Fruit fly (Drosophila melanogaster): ENCODE data around the gene Ugt305A1.

Gene Ugt305A1

dm6 chr3L:4102496-4103257 is 43.1 kb downstream of the Ugt305A1 start, which contains the start of gene CG14995 (continued):
- TF ChIP-seq Sox102F (GFP tag; optimal IDR thresholded peaks at IDR 0.05) (peak; percentile 15), topi (GFP tag; optimal IDR thresholded peaks at IDR 0.05) (peak; percentile 1), svp (GFP tag) (peak; percentile 77), Hr4 (GFP tag; optimal IDR thresholded peaks at IDR 0.05) (no peak), ss (GFP tag; optimal IDR thresholded peaks at IDR 0.05) (peak; percentile 37 to 75), Hr39 (GFP tag; optimal IDR thresholded peaks at IDR 0.05) (no peak), CG9139 (GFP tag; optimal IDR thresholded peaks at IDR 0.05) (peak; percentile 32)

dm6 chr3L:4103258-4104247 is 44.0 kb downstream of the Ugt305A1 start, which contains the start of gene Fit1:
Gene Fit1 (plus strand): TSS chr3L:4103564.
- TF ChIP-seq CG10669 (GFP tag; optimal IDR thresholded peaks at IDR 0.05) (no peak), CG8632 (GFP tag; optimal IDR thresholded peaks at IDR 0.05) (no peak), Ets96B (tag; optimal IDR thresholded peaks at IDR 0.05) (no peak), CG15336 (GFP tag; IDR thresholded peaks at IDR 0.05) (no peak), CG3919 (GFP tag; optimal IDR thresholded peaks at IDR 0.05) (no peak), Met (GFP tag; optimal IDR thresholded peaks at IDR 0.05) (no peak), CG16779 (tag; optimal IDR thresholded peaks at IDR 0.05) (no peak), OdsH (GFP tag; optimal IDR thresholded peaks at IDR 0.05) (no peak), ss (GFP tag; optimal IDR thresholded peaks at IDR 0.05) (peak; percentile 20 to 28), esn (GFP tag; optimal IDR thresholded peaks at IDR 0.05) (no peak), Gug (GFP tag; IDR thresholded peaks at IDR 0.05) (no peak), fd59A (GFP tag; optimal IDR thresholded peaks at IDR 0.05) (no peak), Sox14 (GFP tag; optimal IDR thresholded peaks at IDR 0.05) (peak; percentile 41), Blimp-1 (GFP tag; optimal IDR thresholded peaks at IDR 0.05) (no peak), Ets21C (GFP tag; optimal IDR thresholded peaks at IDR 0.05) (no peak), CG11294 (GFP tag; IDR thresholded peaks at IDR 0.05) (no peak), CG31627 (GFP tag; optimal IDR thresholded peaks at IDR 0.05) (no peak), achi (GFP tag; optimal IDR thresholded peaks at IDR 0.05) (no peak), vri (GFP tag; optimal IDR thresholded peaks at IDR 0.05) (peak; percentile 62), dac (GFP tag; optimal IDR thresholded peaks at IDR 0.05) (no peak), spab (GFP tag; optimal IDR thresholded peaks at IDR 0.05) (no peak), lz (GFP tag; optimal IDR thresholded peaks at IDR 0.05) (no peak), dsx (GFP tag; optimal IDR thresholded peaks at IDR 0.05; ENCODE audit: poor library complexity, severe bottlenecking) (no peak), CG6163 (GFP tag; IDR thresholded peaks at IDR 0.05) (0 out of 3 replicates have a peak, but pooled peaks have one; percentile 32), CG32006 (GFP tag; optimal IDR thresholded peaks at IDR 0.05) (no peak), CG9139 (GFP tag; optimal IDR thresholded peaks at IDR 0.05) (no peak), CG8119 (GFP tag; IDR thresholded peaks at IDR 0.05) (no peak), topi (GFP tag; optimal IDR thresholded peaks at IDR 0.05) (no peak), eg (GFP tag; IDR thresholded peaks at IDR 0.05) (0 out of 3 replicates have a peak, but pooled peaks have one; percentile 22), fd85E (GFP tag; optimal IDR thresholded peaks at IDR 0.05) (no peak), CG1621 (tag; optimal IDR thresholded peaks at IDR 0.05) (peak; percentile 14), Eip93F (GFP tag; optimal IDR thresholded peaks at IDR 0.05) (no peak), CG11902 (GFP tag; optimal IDR thresholded peaks at IDR 0.05) (no peak), Smox (GFP tag; optimal IDR thresholded peaks at IDR 0.05) (no peak), Hr38 (GFP tag; optimal IDR thresholded peaks at IDR 0.05) (no peak), CG6808 (GFP tag; optimal IDR thresholded peaks at IDR 0.05) (no peak), CG11762 (GFP tag; optimal IDR thresholded peaks at IDR 0.05; ENCODE audit: insufficient read depth) (no peak), Hr39 (GFP tag; optimal IDR thresholded peaks at IDR 0.05) (no peak), CG7368 (GFP tag; optimal IDR thresholded peaks at IDR 0.05) (no peak), Sox15 (GFP tag; optimal IDR thresholded peaks at IDR 0.05) (no peak), CG6854 (GFP tag; optimal IDR thresholded peaks at IDR 0.05) (no peak), CG10631 (GFP tag; optimal IDR thresholded peaks at IDR 0.05) (no peak)
